Fruit fly (Drosophila melanogaster): ENCODE results near the gene CG32755.

- TF ChIP-seq CTCF (optimal IDR thresholded peaks at IDR 0.05) = no peak
- no peak for TF ChIP-seq CG8478 (optimal IDR thresholded peaks at IDR 0.05)
These were observed 45.0 kb upstream of the CG32755 start for dm6 chrX:5905086-5905400.
